Worm (Caenorhabditis elegans) whole organism, L3 larva: ENCODE results near the gene T13C2.7.

Source experiments
- ceh-28 ChIP-seq: fragments of 150-350 bp; optimal IDR thresholded peaks from 2 replicates; lab custom pipeline; 2014; ENCODE audit warnings: missing biosample characterization, missing genetic modification reagents, missing genetic modification characterization
- ceh-9 ChIP-seq: sonication (generic microtip); optimal IDR thresholded peaks from 2 replicates; lab custom pipeline; 2018; ENCODE audit warnings: missing biosample characterization, missing genetic modification characterization
- elt-1 ChIP-seq: fragments of 150-350 bp; optimal IDR thresholded peaks from 2 replicates; lab custom pipeline; 2014; ENCODE audit warnings: missing biosample characterization, missing genetic modification characterization
- elt-2 ChIP-seq: sonication (generic microtip); optimal IDR thresholded peaks from 2 replicates; lab custom pipeline; 2016; ENCODE audit warnings: missing genetic modification reagents, mild to moderate bottlenecking, missing genetic modification characterization, missing compliant biosample characterization
- elt-3 ChIP-seq, 3 experiments: fragments of 150-350 bp in 1 of 3; sonication (generic microtip) in 2 of 3; optimal IDR thresholded peaks; 2 replicates in 2 of 3; 4 replicates in 1 of 3; lab custom pipeline; 2014 to 2017; ENCODE audit warnings: missing biosample characterization in 3 of 3, missing genetic modification characterization in 3 of 3
- eor-1 ChIP-seq, 2 experiments: fragments of 150-350 bp; optimal IDR thresholded peaks; 2 replicates each; lab custom pipeline; 2014 to 2018; ENCODE audit warnings: missing biosample characterization in 2 of 2, missing genetic modification characterization in 2 of 2
- hmg-11 ChIP-seq: sonication (generic microtip); optimal IDR thresholded peaks from 2 replicates; lab custom pipeline; 2016; ENCODE audit warnings: missing genetic modification characterization, missing compliant biosample characterization
- lin-39 ChIP-seq: fragments of 150-350 bp; optimal IDR thresholded peaks from 2 replicates; lab custom pipeline; 2018; ENCODE audit warnings: missing biosample characterization, missing genetic modification reagents, missing genetic modification characterization
- mml-1 ChIP-seq: fragments of 150-350 bp; sonication (generic microtip); optimal IDR thresholded peaks from 3 replicates; lab custom pipeline; 2014; ENCODE audit warnings: missing biosample characterization, missing genetic modification characterization
- nhr-11 ChIP-seq: fragments of 150-350 bp; optimal IDR thresholded peaks from 2 replicates; lab custom pipeline; 2014; ENCODE audit warnings: missing biosample characterization, missing genetic modification characterization
- nhr-23 ChIP-seq: fragments of 150-350 bp; optimal IDR thresholded peaks from 2 replicates; lab custom pipeline; 2014; ENCODE audit warnings: missing biosample characterization, missing genetic modification reagents, missing genetic modification characterization
- nhr-43 ChIP-seq: sonication (generic microtip); optimal IDR thresholded peaks from 2 replicates; lab custom pipeline; 2016; ENCODE audit warnings: mild to moderate bottlenecking, missing genetic modification characterization, missing compliant biosample characterization; ENCODE audit not compliant: poor library complexity, severe bottlenecking
- nhr-76 ChIP-seq: fragments of 150-350 bp; sonication (generic microtip); optimal IDR thresholded peaks from 5 replicates; lab custom pipeline; 2014; ENCODE audit warnings: missing biosample characterization, missing genetic modification characterization
- pha-4 ChIP-seq: fragments of 150-350 bp; optimal IDR thresholded peaks from 2 replicates; lab custom pipeline; 2014; ENCODE audit warnings: missing biosample characterization, missing genetic modification reagents, missing genetic modification characterization
- sea-2 ChIP-seq: fragments of 150-350 bp; sonication (generic microtip); optimal IDR thresholded peaks from 4 replicates; lab custom pipeline; 2014; ENCODE audit warnings: missing biosample characterization, missing genetic modification reagents, missing genetic modification characterization
- unc-62 ChIP-seq: fragments of 150-350 bp; sonication (generic microtip); optimal IDR thresholded peaks from 4 replicates; lab custom pipeline; 2014; ENCODE audit warnings: missing biosample characterization, missing genetic modification reagents, missing genetic modification characterization
- ztf-11 ChIP-seq: fragments of 150-350 bp; optimal IDR thresholded peaks from 2 replicates; lab custom pipeline; 2014; ENCODE audit warnings: missing biosample characterization, missing genetic modification characterization

The T13C2.7 gene

DNA sequence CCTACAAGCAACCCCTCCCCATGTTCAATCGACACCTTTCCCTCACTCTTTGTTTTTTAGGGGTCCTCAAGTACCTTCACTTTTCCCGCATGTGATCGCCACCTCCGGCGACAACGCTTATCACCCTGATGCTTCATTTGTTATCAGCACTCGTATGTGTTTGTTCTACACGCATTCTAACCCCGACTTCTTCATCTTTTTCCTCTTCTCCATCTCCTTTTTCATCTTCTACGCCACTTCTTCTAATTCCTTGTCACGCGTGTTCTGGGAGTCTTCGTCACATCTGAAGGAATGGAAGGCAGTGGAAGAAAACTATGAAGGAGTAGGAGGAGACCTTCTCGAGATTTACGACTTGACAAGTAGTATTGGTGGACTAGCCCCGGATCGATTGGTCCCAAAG, 50.8 kb downstream of the T13C2.7 start:
- TF ChIP-seq elt-3 (tag; optimal IDR thresholded peaks at IDR 0.05; lab: Kevin White, UChicago) (peak in 1 of 3 experiments; percentile 10), ceh-9 (no peak), mml-1 (tag; lab: Kevin White, UChicago) (no peak), elt-1 (peak; percentile 29), lin-39 (tag; lab: Kevin White, UChicago) (no peak), pha-4 (no peak), nhr-11 (tag; lab: Kevin White, UChicago) (no peak), ztf-11 (no peak), elt-2 (tag; lab: Kevin White, UChicago) (peak; percentile 34), nhr-76 (tag; lab: Kevin White, UChicago) (no peak), eor-1 (tag; optimal IDR thresholded peaks at IDR 0.05; lab: Kevin White, UChicago) (no peak), sea-2 (no peak), nhr-43 (tag; lab: Kevin White, UChicago) (peak; percentile 20), unc-62 (peak; percentile 20), hmg-11 (no peak), nhr-23 (tag; lab: Kevin White, UChicago) (peak; percentile 38)

DNA sequence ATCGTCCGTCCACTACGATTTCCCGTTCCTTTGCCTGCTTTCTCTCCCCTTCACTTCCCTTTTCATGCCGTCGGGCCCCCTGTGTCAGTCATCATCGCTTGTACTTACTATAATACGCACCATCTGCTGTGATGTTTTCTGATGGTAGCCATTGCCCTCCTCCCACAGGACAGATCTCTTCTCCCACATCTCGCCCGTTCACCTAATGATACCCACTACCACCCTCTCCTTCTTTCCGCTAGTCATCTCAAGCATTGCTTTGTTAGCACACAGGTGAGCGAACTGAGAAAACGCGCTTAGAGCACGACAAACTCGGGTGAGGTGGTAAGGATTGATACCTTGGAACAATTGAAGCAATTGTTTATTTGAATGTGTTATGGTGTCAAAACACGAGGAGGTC, 51.7 kb downstream of the T13C2.7 start:
- TF ChIP-seq nhr-43 (tag; lab: Kevin White, UChicago) (no peak), nhr-11 (tag; lab: Kevin White, UChicago) (no peak), ceh-28 (tag; lab: Kevin White, UChicago) (no peak)
- TF ChIP-seq, all 47 proteins: peak for 0
